Fruit fly (Drosophila melanogaster) whole organism, wandering third instar larva: ENCODE data around the gene Mbs.

ENCODE experiments used
- Abd-B ChIP-seq: fragments of >200 bp; optimal IDR thresholded peaks from 2 replicates; lab custom pipeline; 2017; ENCODE audit warnings: missing biosample characterization, missing genetic modification characterization
- CG32264 ChIP-seq: fragments of 200-800 bp; sonication (Bioruptor generic); optimal IDR thresholded peaks from 2 replicates; lab custom pipeline; 2016; ENCODE audit warnings: missing biosample characterization, missing genetic modification characterization
- CG9705 ChIP-seq: fragments of 200-800 bp; sonication (Bioruptor generic); optimal IDR thresholded peaks from 2 replicates; lab custom pipeline; 2018; ENCODE audit warnings: missing biosample characterization, mild to moderate bottlenecking, missing genetic modification characterization
- CrebA ChIP-seq: fragments of 200-800 bp; sonication (Bioruptor generic); optimal IDR thresholded peaks from 2 replicates; lab custom pipeline; 2016; ENCODE audit warnings: missing biosample characterization, mild to moderate bottlenecking, missing genetic modification characterization, borderline replicate concordance
- Dfd ChIP-seq: fragments of >200 bp; optimal IDR thresholded peaks from 2 replicates; lab custom pipeline; 2017; ENCODE audit warnings: missing biosample characterization, missing genetic modification characterization
- Dif ChIP-seq: fragments of 200-275, 200-300 bp; sonication (Bioruptor generic); optimal IDR thresholded peaks from 2 replicates; lab custom pipeline; 2018; ENCODE audit warnings: missing biosample characterization, missing genetic modification characterization; ENCODE audit not compliant: partially characterized antibody
- GATAd ChIP-seq: sonication (Bioruptor generic); optimal IDR thresholded peaks from 2 replicates; lab custom pipeline; 2016; ENCODE audit warnings: missing biosample characterization, missing genetic modification characterization
- HLH106 ChIP-seq: fragments of 200-800 bp; optimal IDR thresholded peaks from 3 replicates; lab custom pipeline; 2019; ENCODE audit warnings: missing biosample characterization, mild to moderate bottlenecking, missing genetic modification characterization, moderate library complexity
- Hnf4 ChIP-seq: fragments of 200-800 bp; sonication (Bioruptor generic); optimal IDR thresholded peaks from 2 replicates; lab custom pipeline; 2016; ENCODE audit warnings: missing biosample characterization, mild to moderate bottlenecking, missing genetic modification characterization
- Hr78 ChIP-seq: fragments of >200 bp; optimal IDR thresholded peaks from 2 replicates; lab custom pipeline; 2017; ENCODE audit warnings: missing biosample characterization, missing genetic modification characterization
- Hr83 ChIP-seq: fragments of 200-300 bp; sonication (Bioruptor generic); optimal IDR thresholded peaks from 2 replicates; lab custom pipeline; 2016; ENCODE audit warnings: missing biosample characterization, mild to moderate bottlenecking, missing genetic modification characterization, moderate library complexity; ENCODE audit not compliant: poor library complexity, severe bottlenecking
- Jra ChIP-seq: sonication (Bioruptor generic); optimal IDR thresholded peaks from 2 replicates; lab custom pipeline; 2016; ENCODE audit warnings: missing biosample characterization, missing genetic modification characterization
- Mio ChIP-seq: sonication (Bioruptor generic); optimal IDR thresholded peaks from 2 replicates; lab custom pipeline; 2016; ENCODE audit warnings: missing biosample characterization, missing genetic modification characterization
- Myc ChIP-seq: fragments of >200 bp; optimal IDR thresholded peaks from 2 replicates; lab custom pipeline; 2017
- N ChIP-seq: fragments of >200 bp; optimal IDR thresholded peaks from 2 replicates; lab custom pipeline; 2018; ENCODE audit warnings: missing biosample characterization, missing external identifiers, missing genetic modification characterization
- OdsH ChIP-seq: fragments of 200-800 bp; sonication (Bioruptor generic); optimal IDR thresholded peaks from 2 replicates; lab custom pipeline; 2016; ENCODE audit warnings: missing biosample characterization, mild to moderate bottlenecking, missing genetic modification characterization
- Rel ChIP-seq, 2 experiments: fragments of 200-800 bp; sonication (Bioruptor generic) in 1 of 2; optimal IDR thresholded peaks; 2 replicates in 1 of 2; 3 replicates in 1 of 2; lab custom pipeline; 2016 to 2019; ENCODE audit warnings: mild to moderate bottlenecking in 2 of 2, missing biosample characterization in 2 of 2, missing genetic modification characterization in 2 of 2, moderate library complexity in 1 of 2
- Sp1 ChIP-seq: fragments of 200-800 bp; sonication (Bioruptor generic); optimal IDR thresholded peaks from 3 replicates; lab custom pipeline; 2019; ENCODE audit warnings: missing biosample characterization, mild to moderate bottlenecking, missing genetic modification characterization, moderate library complexity
- Vsx2 ChIP-seq: fragments of 200-300, 225-300 bp; sonication (Bioruptor generic); optimal IDR thresholded peaks from 2 replicates; lab custom pipeline; 2018; ENCODE audit warnings: missing biosample characterization, missing genetic modification characterization; ENCODE audit not compliant: partially characterized antibody
- br ChIP-seq: fragments of 200-800 bp; sonication (Bioruptor generic); optimal IDR thresholded peaks from 2 replicates; lab custom pipeline; 2016; ENCODE audit warnings: missing biosample characterization, missing genetic modification characterization
- brk ChIP-seq: fragments of 200-800 bp; sonication (Bioruptor generic); optimal IDR thresholded peaks from 2 replicates; lab custom pipeline; 2016; ENCODE audit warnings: missing biosample characterization, mild to moderate bottlenecking, missing genetic modification characterization
- dl ChIP-seq, 2 experiments: fragments of 175-275, 200-275 bp in 1 of 2; fragments of 200-275 bp in 1 of 2; sonication (Bioruptor generic); optimal IDR thresholded peaks; lab custom pipeline; 2018; ENCODE audit warnings: mild to moderate bottlenecking in 2 of 2, missing biosample characterization in 2 of 2, missing genetic modification characterization in 2 of 2, moderate library complexity in 2 of 2; ENCODE audit not compliant: partially characterized antibody in 2 of 2, insufficient read depth in 1 of 2
- dmrt93B ChIP-seq: fragments of 200-800 bp; sonication (Bioruptor generic); optimal IDR thresholded peaks from 2 replicates; lab custom pipeline; 2018; ENCODE audit warnings: missing biosample characterization, mild to moderate bottlenecking, missing genetic modification characterization
- dsf ChIP-seq: sonication (Bioruptor generic); optimal IDR thresholded peaks from 2 replicates; lab custom pipeline; 2016; ENCODE audit warnings: missing biosample characterization, missing genetic modification characterization, borderline replicate concordance
- ey ChIP-seq: fragments of 200-800 bp; sonication (Bioruptor generic); optimal IDR thresholded peaks from 2 replicates; lab custom pipeline; 2016; ENCODE audit warnings: missing biosample characterization, missing genetic modification characterization
- foxo ChIP-seq, 2 experiments: fragments of 200-800 bp; sonication (Bioruptor generic); optimal IDR thresholded peaks; 2 replicates in 1 of 2; 3 replicates in 1 of 2; lab custom pipeline; 2016 to 2017; ENCODE audit warnings: missing biosample characterization in 2 of 2, missing genetic modification characterization in 2 of 2
- fru ChIP-seq: fragments of 200-800 bp; sonication (Bioruptor generic); optimal IDR thresholded peaks from 3 replicates; lab custom pipeline; 2016; ENCODE audit warnings: missing biosample characterization, mild to moderate bottlenecking, missing genetic modification characterization
- h ChIP-seq: fragments of 200-800 bp; sonication (Bioruptor generic); optimal IDR thresholded peaks from 3 replicates; lab custom pipeline; 2016; ENCODE audit warnings: missing biosample characterization, mild to moderate bottlenecking, missing genetic modification characterization
- jim ChIP-seq: fragments of 175-275, 200-325 bp; sonication (Bioruptor generic); optimal IDR thresholded peaks from 2 replicates; lab custom pipeline; 2016; ENCODE audit warnings: missing biosample characterization, mild to moderate bottlenecking, missing genetic modification characterization
- lola ChIP-seq: fragments of >200 bp; optimal IDR thresholded peaks from 2 replicates; lab custom pipeline; 2017; ENCODE audit warnings: missing biosample characterization, missing genetic modification characterization
- pan ChIP-seq: fragments of >200 bp; optimal IDR thresholded peaks from 2 replicates; lab custom pipeline; 2017
- psq ChIP-seq: fragments of 200-800 bp; sonication (Bioruptor generic); optimal IDR thresholded peaks from 3 replicates; lab custom pipeline; 2017; ENCODE audit warnings: missing biosample characterization, mild to moderate bottlenecking, missing genetic modification characterization, moderate library complexity
- rgr ChIP-seq: fragments of 200-800 bp; sonication (Bioruptor generic); optimal IDR thresholded peaks from 3 replicates; lab custom pipeline; 2016; ENCODE audit warnings: missing biosample characterization, mild to moderate bottlenecking, missing genetic modification characterization
- sage ChIP-seq: fragments of 200-800 bp; sonication (Bioruptor generic); optimal IDR thresholded peaks from 2 replicates; lab custom pipeline; 2016; ENCODE audit warnings: missing biosample characterization, mild to moderate bottlenecking, missing genetic modification characterization
- sv ChIP-seq: fragments of 200-800 bp; sonication (Bioruptor generic); optimal IDR thresholded peaks from 3 replicates; lab custom pipeline; 2016; ENCODE audit warnings: missing biosample characterization, missing genetic modification characterization
- tai ChIP-seq: sonication (Bioruptor generic); optimal IDR thresholded peaks from 2 replicates; lab custom pipeline; 2016; ENCODE audit warnings: missing biosample characterization, missing genetic modification characterization
- usp ChIP-seq: fragments of >200 bp; optimal IDR thresholded peaks from 2 replicates; lab custom pipeline; 2017; ENCODE audit warnings: missing biosample characterization, missing genetic modification characterization
- woc ChIP-seq: sonication (Bioruptor generic); optimal IDR thresholded peaks from 2 replicates; lab custom pipeline; 2016; ENCODE audit warnings: missing biosample characterization, mild to moderate bottlenecking, missing genetic modification characterization

The Mbs gene

dm6 chr3L:16049955-16050886 lies 1.5 kb upstream of the Mbs start (continued):
- TF ChIP-seq psq (GFP tag; lab: Kevin White, UChicago) (no peak), tai (GFP tag; lab: Kevin White, UChicago) (no peak), Sp1 (GFP tag; lab: Kevin White, UChicago) (peak; percentile 63), Hr83 (peak; percentile 6), CrebA (GFP tag; lab: Kevin White, UChicago) (peak; percentile 64), OdsH (GFP tag; lab: Kevin White, UChicago) (no peak), ey (GFP tag; lab: Kevin White, UChicago) (no peak), Dif (no peak)

DNA sequence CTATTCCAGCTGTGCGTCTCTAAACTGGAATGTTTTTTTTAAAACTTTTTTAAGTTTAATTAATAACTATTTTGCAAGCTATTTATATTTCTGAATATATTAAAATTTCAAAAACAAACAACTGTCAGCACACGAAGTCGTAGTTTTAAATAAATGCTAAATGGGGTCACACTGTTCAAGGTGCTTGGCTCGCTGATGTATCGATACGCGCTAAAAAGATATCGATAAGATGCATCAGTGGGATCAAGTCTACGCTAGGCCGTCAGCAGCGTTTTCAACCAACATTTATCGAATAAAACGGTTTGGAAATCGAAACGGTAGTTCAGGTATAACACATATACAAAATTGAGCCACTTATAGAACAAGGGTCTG lies 886 bp upstream of the Mbs start, which contains the start of gene Diap1:
TSS of gene Diap1 (minus strand) at position 148 of the 372 bp plus-strand sequence.
- TF ChIP-seq N (GFP tag; lab: Kevin White, UChicago) (no peak), Rel (GFP tag; optimal IDR thresholded peaks at IDR 0.05; lab: Kevin White, UChicago) (no peak), Rel (tag; optimal IDR thresholded peaks at IDR 0.05; lab: Kevin White, UChicago) (peak; percentile 65), Hr78 (GFP tag; lab: Kevin White, UChicago) (no peak), HLH106 (peak; percentile 15), Myc (lab: Kevin White, UChicago) (peak; percentile 74), Vsx2 (GFP tag; lab: Kevin White, UChicago) (peak; percentile 92), Sp1 (GFP tag; lab: Kevin White, UChicago) (no peak)

DNA sequence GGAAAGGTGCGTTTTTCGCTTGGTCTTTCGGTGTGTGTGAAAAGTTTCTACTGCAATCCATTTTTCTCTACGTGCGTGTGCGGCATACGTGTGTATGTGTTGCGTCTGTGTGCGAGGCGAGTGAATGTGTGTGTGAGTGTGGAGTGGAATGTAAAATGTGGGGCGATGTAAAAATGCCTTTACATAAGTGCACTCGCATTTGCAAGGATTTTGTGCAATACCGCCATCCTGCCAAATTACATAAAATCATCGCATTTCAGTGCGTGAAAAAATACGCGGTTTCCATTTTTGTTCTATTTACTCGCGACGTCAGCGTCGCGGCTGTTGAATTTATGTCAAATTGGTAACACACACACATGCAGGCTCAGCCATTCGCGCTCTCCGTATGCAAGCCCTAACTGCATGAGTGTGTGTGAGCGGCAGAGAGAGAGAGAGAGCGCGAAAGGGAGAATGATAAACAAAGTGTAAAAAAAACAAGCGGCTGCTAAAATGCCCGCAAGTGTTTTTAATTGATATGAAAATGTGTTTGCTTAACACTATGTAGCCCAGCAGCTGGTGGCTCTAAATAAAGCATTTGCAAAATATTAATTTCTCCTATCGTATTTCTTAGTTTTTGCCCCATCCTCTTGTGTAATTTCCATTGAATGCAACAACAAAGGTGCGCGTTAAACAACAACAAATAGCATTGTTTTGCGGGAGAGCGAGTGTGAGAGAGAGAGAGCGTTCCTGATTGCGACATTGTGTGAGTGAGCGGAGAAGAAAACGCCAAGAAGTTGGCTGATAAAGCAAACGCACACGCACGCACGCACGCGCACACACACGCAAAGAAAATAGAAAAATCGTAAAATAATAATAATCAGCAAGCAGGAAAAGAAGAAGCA lies 626 bp downstream of the Mbs start:
- TF ChIP-seq dmrt93B (GFP tag; lab: Kevin White, UChicago): no peak
- peak; percentile 15 for TF ChIP-seq psq (GFP tag; lab: Kevin White, UChicago)
- no peak for TF ChIP-seq jim (GFP tag; lab: Kevin White, UChicago)
- peak; percentile 13 for TF ChIP-seq rgr
- no peak for TF ChIP-seq Myc (lab: Kevin White, UChicago)
- peak; percentile 99 for TF ChIP-seq Dfd
- no peak for TF ChIP-seq HLH106
- TF ChIP-seq Dif: peak; percentile 58
- TF ChIP-seq CrebA (GFP tag; lab: Kevin White, UChicago): peak; percentile 30
- TF ChIP-seq ey (GFP tag; lab: Kevin White, UChicago): no peak
- no peak for TF ChIP-seq sv (GFP tag; lab: Kevin White, UChicago)
- no peak for TF ChIP-seq OdsH (GFP tag; lab: Kevin White, UChicago)
- TF ChIP-seq tai (GFP tag; lab: Kevin White, UChicago): no peak
- TF ChIP-seq Sp1 (GFP tag; lab: Kevin White, UChicago): no peak
- peak; percentile 24 to 55 for TF ChIP-seq dl (GFP tag; optimal IDR thresholded peaks at IDR 0.05; lab: Kevin White, UChicago; ENCODE audit: insufficient read depth in 1 of 2, partially characterized antibody in 2 of 2)
- no peak for TF ChIP-seq Mio (GFP tag; lab: Kevin White, UChicago)
- no peak for TF ChIP-seq woc (GFP tag; lab: Kevin White, UChicago)
- peak; percentile 1 for TF ChIP-seq fru (GFP tag; lab: Kevin White, UChicago)
- peak; percentile 5 for TF ChIP-seq Hnf4
- no peak for TF ChIP-seq br (GFP tag; lab: Kevin White, UChicago)
- TF ChIP-seq GATAd (GFP tag; lab: Kevin White, UChicago): no peak
- TF ChIP-seq dsf (GFP tag; lab: Kevin White, UChicago): no peak
- TF ChIP-seq Hr83: peak; percentile 4
- TF ChIP-seq Rel (GFP tag; optimal IDR thresholded peaks at IDR 0.05; lab: Kevin White, UChicago): peak; percentile 14
- peak; percentile 18 for TF ChIP-seq Rel (tag; optimal IDR thresholded peaks at IDR 0.05; lab: Kevin White, UChicago)
- TF ChIP-seq CG32264 (GFP tag; lab: Kevin White, UChicago): no peak
- TF ChIP-seq Vsx2 (GFP tag; lab: Kevin White, UChicago): no peak
- TF ChIP-seq Abd-B: peak; percentile 84
- peak; percentile 41 for TF ChIP-seq h (GFP tag; lab: Kevin White, UChicago)
- TF ChIP-seq N (GFP tag; lab: Kevin White, UChicago): peak; percentile 100
- peak; percentile 39 for TF ChIP-seq Hr78 (GFP tag; lab: Kevin White, UChicago)
- no peak for TF ChIP-seq lola
- no peak for TF ChIP-seq usp (GFP tag; lab: Kevin White, UChicago)
- TF ChIP-seq foxo (GFP tag; optimal IDR thresholded peaks at IDR 0.05; lab: Kevin White, UChicago): peak in 1 of 2 experiments; percentile 8
- TF ChIP-seq Jra (GFP tag; lab: Kevin White, UChicago): no peak
- TF ChIP-seq sage (GFP tag; lab: Kevin White, UChicago): no peak
- peak; percentile 82 for TF ChIP-seq pan (lab: Kevin White, UChicago)
- TF ChIP-seq brk (GFP tag; lab: Kevin White, UChicago): no peak
- TF ChIP-seq CG9705 (GFP tag; lab: Kevin White, UChicago): no peak
